Fruit fly (Drosophila melanogaster) whole organism, embryonic: Measurements from ENCODE around the gene CG42512.

Experiments used
- Ada2b ChIP-seq: fragments of 200-800 bp; sonication (Bioruptor generic); IDR thresholded peaks from 2 replicates; pipeline ENCODE4 v1.3.6; 2022; ENCODE audit warnings: missing biosample characterization, missing genetic modification characterization
- Atf-2 ChIP-seq: fragments of 200-800 bp; sonication (Bioruptor generic); optimal IDR thresholded peaks from 2 replicates; lab custom pipeline; 2016; ENCODE audit warnings: missing biosample characterization, missing genetic modification characterization
- CG10147 ChIP-seq: fragments of 200-800 bp; sonication (Bioruptor generic); optimal IDR thresholded peaks from 2 replicates; lab custom pipeline; 2019; ENCODE audit warnings: missing biosample characterization, mild to moderate bottlenecking, missing genetic modification characterization, moderate library complexity
- CG10543 ChIP-seq: fragments of 200-800 bp; sonication (Bioruptor generic); optimal IDR thresholded peaks from 3 replicates; lab custom pipeline; 2017; ENCODE audit warnings: missing biosample characterization, mild to moderate bottlenecking, missing genetic modification characterization, moderate library complexity
- CG10959 ChIP-seq: fragments of 200-800 bp; sonication (Bioruptor generic); IDR thresholded peaks from 2 replicates; pipeline ENCODE4 v1.3.6; 2022; ENCODE audit warnings: missing biosample characterization, missing genetic modification characterization
- CG12391 ChIP-seq: fragments of 200-800 bp; sonication (Bioruptor generic); optimal IDR thresholded peaks from 3 replicates; lab custom pipeline; 2018; ENCODE audit warnings: missing biosample characterization, mild to moderate bottlenecking, missing genetic modification characterization, moderate library complexity
- CG13775 ChIP-seq: fragments of 200-800 bp; sonication (Bioruptor generic); optimal IDR thresholded peaks from 3 replicates; lab custom pipeline; 2017; ENCODE audit warnings: missing biosample characterization, mild to moderate bottlenecking, missing genetic modification characterization
- CG13894 ChIP-seq: fragments of 200-800 bp; sonication (Bioruptor generic); optimal IDR thresholded peaks from 3 replicates; lab custom pipeline; 2018; ENCODE audit warnings: missing biosample characterization, mild to moderate bottlenecking, missing genetic modification characterization, moderate library complexity
- CG15269 ChIP-seq: fragments of 200-800 bp; sonication (Bioruptor generic); optimal IDR thresholded peaks from 2 replicates; lab custom pipeline; 2018; ENCODE audit warnings: missing biosample characterization, mild to moderate bottlenecking, missing genetic modification characterization, moderate library complexity
- CG1603 ChIP-seq: fragments of 200-800 bp; sonication (Bioruptor generic); optimal IDR thresholded peaks from 2 replicates; lab custom pipeline; 2019; ENCODE audit warnings: missing biosample characterization, mild to moderate bottlenecking, missing genetic modification characterization, moderate library complexity
- CG1647 ChIP-seq: fragments of 200-800 bp; sonication (Bioruptor generic); optimal IDR thresholded peaks from 3 replicates; lab custom pipeline; 2016; ENCODE audit warnings: missing biosample characterization, missing genetic modification characterization
- CG18011 ChIP-seq: fragments of 200-800 bp; sonication (Bioruptor generic); optimal IDR thresholded peaks from 2 replicates; lab custom pipeline; 2017; ENCODE audit warnings: missing biosample characterization, missing genetic modification characterization, mild to moderate bottlenecking, moderate library complexity, missing genotype
- CG32532 ChIP-seq: fragments of 200-800 bp; sonication (Bioruptor generic); IDR thresholded peaks from 2 replicates; pipeline ENCODE4 v1.3.6; 2022; ENCODE audit warnings: missing biosample characterization, missing genetic modification characterization
- CG32772 ChIP-seq: fragments of 200-800 bp; sonication (Bioruptor generic); IDR thresholded peaks from 2 replicates; pipeline ENCODE4 v1.3.6; 2022; ENCODE audit warnings: missing biosample characterization, missing genetic modification characterization
- CG3281 ChIP-seq: fragments of 200-800 bp; sonication (Bioruptor generic); optimal IDR thresholded peaks from 3 replicates; lab custom pipeline; 2017; ENCODE audit warnings: missing biosample characterization, mild to moderate bottlenecking, missing genetic modification characterization
- CG34422 ChIP-seq: fragments of 200-800 bp; sonication (Bioruptor generic); IDR thresholded peaks from 3 replicates; pipeline ENCODE4 v1.3.6; 2022; ENCODE audit warnings: missing biosample characterization, missing genetic modification characterization
- CG4360 ChIP-seq: fragments of 200-800 bp; sonication (Bioruptor generic); IDR thresholded peaks from 2 replicates; pipeline ENCODE4 v1.3.6; 2022; ENCODE audit warnings: missing biosample characterization, missing genetic modification characterization
- CG43689 ChIP-seq: fragments of 200-800 bp; sonication (Bioruptor generic); IDR thresholded peaks from 2 replicates; pipeline ENCODE4 v1.3.6; 2022; ENCODE audit warnings: missing biosample characterization, missing genetic modification characterization
- CG5180 ChIP-seq: fragments of 200-800 bp; sonication (Bioruptor generic); optimal IDR thresholded peaks from 3 replicates; lab custom pipeline; 2017; ENCODE audit warnings: missing biosample characterization, missing genetic modification characterization, mild to moderate bottlenecking, moderate library complexity, missing genetic modification reagents
- CG6791 ChIP-seq: fragments of 200-800 bp; sonication (Bioruptor generic); IDR thresholded peaks from 3 replicates; pipeline ENCODE4 v1.3.6; 2022; ENCODE audit warnings: missing biosample characterization, missing genetic modification characterization; ENCODE audit not compliant: partially characterized antibody
- CG7839 ChIP-seq: fragments of 200-800 bp; sonication (Bioruptor generic); optimal IDR thresholded peaks from 3 replicates; lab custom pipeline; 2018; ENCODE audit warnings: missing biosample characterization, mild to moderate bottlenecking, missing genetic modification characterization, moderate library complexity
- CG7928 ChIP-seq: fragments of 200-800 bp; sonication (Bioruptor generic); optimal IDR thresholded peaks from 2 replicates; lab custom pipeline; 2017; ENCODE audit warnings: missing biosample characterization, mild to moderate bottlenecking, missing genetic modification characterization
- CG9609 ChIP-seq: fragments of 200-800 bp; sonication (Bioruptor generic); optimal IDR thresholded peaks from 3 replicates; lab custom pipeline; 2016; ENCODE audit warnings: missing biosample characterization, missing genetic modification characterization
- CHES-1-like ChIP-seq: fragments of 200-800 bp; sonication (Bioruptor generic); optimal IDR thresholded peaks from 2 replicates; lab custom pipeline; 2016; ENCODE audit warnings: missing biosample characterization, missing genetic modification characterization
- Chrac-16 ChIP-seq: fragments of 200-800 bp; sonication (Bioruptor generic); optimal IDR thresholded peaks from 3 replicates; lab custom pipeline; 2016; ENCODE audit warnings: missing biosample characterization, missing genetic modification characterization
- Doc2 ChIP-seq: fragments of 200-800 bp; sonication (Bioruptor generic); IDR thresholded peaks from 2 replicates; pipeline ENCODE4 v1.3.6; 2022; ENCODE audit warnings: missing biosample characterization, missing genetic modification characterization
- Fer3 ChIP-seq: fragments of 200-800 bp; sonication (Bioruptor generic); optimal IDR thresholded peaks from 2 replicates; lab custom pipeline; 2018; ENCODE audit warnings: missing biosample characterization, mild to moderate bottlenecking, missing genetic modification characterization, moderate library complexity
- MBD-R2 ChIP-seq: fragments of 200-800 bp; sonication (Bioruptor generic); IDR thresholded peaks from 2 replicates; pipeline ENCODE4 v1.3.6; 2022; ENCODE audit warnings: missing biosample characterization, missing genetic modification characterization
- Neu2 ChIP-seq: fragments of 200-800 bp; sonication (Bioruptor generic); optimal IDR thresholded peaks from 3 replicates; lab custom pipeline; 2016; ENCODE audit warnings: missing biosample characterization, missing genetic modification characterization, borderline replicate concordance
- Ravus ChIP-seq: fragments of 200-800 bp; sonication (Bioruptor generic); IDR thresholded peaks from 2 replicates; pipeline ENCODE4 v1.3.6; 2022; ENCODE audit warnings: missing biosample characterization, missing genetic modification characterization
- Rx ChIP-seq: fragments of 200-800 bp; sonication (Bioruptor generic); IDR thresholded peaks from 2 replicates; pipeline ENCODE4 v1.3.6; 2022; ENCODE audit warnings: missing biosample characterization, missing genetic modification characterization
- Ssrp ChIP-seq: fragments of 200-800 bp; sonication (Bioruptor generic); optimal IDR thresholded peaks from 2 replicates; lab custom pipeline; 2018; ENCODE audit warnings: missing biosample characterization, mild to moderate bottlenecking, missing genetic modification characterization, moderate library complexity
- ab ChIP-seq: fragments of 200-800 bp; sonication (Bioruptor generic); optimal IDR thresholded peaks from 2 replicates; lab custom pipeline; 2016; ENCODE audit warnings: missing biosample characterization, missing genetic modification characterization
- btn ChIP-seq: fragments of 200-800 bp; sonication (Bioruptor generic); optimal IDR thresholded peaks from 2 replicates; lab custom pipeline; 2016; ENCODE audit warnings: missing biosample characterization, missing genetic modification characterization
- ci ChIP-seq: fragments of 200-800 bp; sonication (Bioruptor generic); IDR thresholded peaks from 3 replicates; pipeline ENCODE4 v1.3.6; 2022; ENCODE audit warnings: missing biosample characterization, missing genetic modification characterization
- danr ChIP-seq: fragments of 200-800 bp; sonication (Bioruptor generic); IDR thresholded peaks from 2 replicates; pipeline ENCODE4 v1.3.6; 2022; ENCODE audit warnings: missing biosample characterization, missing genetic modification characterization
- dysf ChIP-seq: fragments of 200-800 bp; sonication (Bioruptor generic); IDR thresholded peaks from 3 replicates; pipeline ENCODE4 v1.3.6; 2022; ENCODE audit warnings: missing biosample characterization, missing genetic modification characterization
- gce ChIP-seq: fragments of 200-800 bp; sonication (Bioruptor generic); IDR thresholded peaks from 3 replicates; pipeline ENCODE4 v1.3.6; 2022; ENCODE audit warnings: missing biosample characterization, missing genetic modification characterization
- gsb-n ChIP-seq: fragments of 200-800 bp; sonication (Bioruptor generic); optimal IDR thresholded peaks from 3 replicates; lab custom pipeline; 2018; ENCODE audit warnings: missing biosample characterization, mild to moderate bottlenecking, missing genetic modification characterization
- h ChIP-seq: fragments of >200 bp; optimal IDR thresholded peaks from 2 replicates; lab custom pipeline; 2017
- insv ChIP-seq, 2 experiments: fragments of 200-800 bp; sonication (Bioruptor generic); optimal IDR thresholded peaks; 3 replicates each; lab custom pipeline; 2016 to 2018; ENCODE audit warnings: missing biosample characterization in 2 of 2, missing genetic modification characterization in 2 of 2
- mirr ChIP-seq: fragments of 200-800 bp; sonication (Bioruptor generic); optimal IDR thresholded peaks from 3 replicates; lab custom pipeline; 2018; ENCODE audit warnings: missing biosample characterization, mild to moderate bottlenecking, missing genetic modification characterization
- nmo ChIP-seq: fragments of 200-800 bp; sonication (Bioruptor generic); optimal IDR thresholded peaks from 2 replicates; lab custom pipeline; 2018; ENCODE audit warnings: missing biosample characterization, mild to moderate bottlenecking, missing genetic modification characterization, moderate library complexity
- oc ChIP-seq: fragments of 200-800 bp; sonication (Bioruptor generic); optimal IDR thresholded peaks from 2 replicates; lab custom pipeline; 2018; ENCODE audit warnings: missing biosample characterization, mild to moderate bottlenecking, missing genetic modification characterization, moderate library complexity
- p53 ChIP-seq: fragments of 200-800 bp; sonication (Bioruptor generic); optimal IDR thresholded peaks from 2 replicates; lab custom pipeline; 2016; ENCODE audit warnings: missing biosample characterization, missing genetic modification characterization
- pita ChIP-seq: fragments of 200-800 bp; sonication (Bioruptor generic); optimal IDR thresholded peaks from 2 replicates; lab custom pipeline; 2017; ENCODE audit warnings: missing biosample characterization, mild to moderate bottlenecking, missing genetic modification characterization
- pnt ChIP-seq: fragments of 200-800 bp; sonication (Bioruptor generic); optimal IDR thresholded peaks from 3 replicates; lab custom pipeline; 2016; ENCODE audit warnings: missing biosample characterization, missing genetic modification characterization
- run ChIP-seq: fragments of 200-800 bp; sonication (Bioruptor generic); optimal IDR thresholded peaks from 3 replicates; lab custom pipeline; 2018; ENCODE audit warnings: missing biosample characterization, mild to moderate bottlenecking, missing genetic modification characterization
- sisA ChIP-seq: fragments of 200-800 bp; sonication (Bioruptor generic); IDR thresholded peaks from 2 replicates; pipeline ENCODE4 v1.3.6; 2022; ENCODE audit warnings: missing biosample characterization, missing genetic modification characterization
- slbo ChIP-seq: fragments of 200-800 bp; sonication (Bioruptor generic); IDR thresholded peaks from 2 replicates; pipeline ENCODE4 v1.3.6; 2022; ENCODE audit warnings: missing biosample characterization, missing genetic modification characterization
- toy ChIP-seq: fragments of 200-800 bp; sonication (Bioruptor generic); IDR thresholded peaks from 2 replicates; pipeline ENCODE4 v1.3.6; 2022; ENCODE audit warnings: missing biosample characterization, missing genetic modification characterization

The CG42512 gene

dm6 chrX:16690499-16690898 lies 39.3 kb downstream of the CG42512 start (continued):
- TF ChIP-seq gsb-n (tag; lab: Kevin White, UChicago) (peak; percentile 16), Neu2 (no peak), Chrac-16 (GFP tag; lab: Kevin White, UChicago) (no peak), CG15269 (tag; lab: Kevin White, UChicago) (peak; percentile 14), pnt (GFP tag; lab: Kevin White, UChicago) (peak; percentile 7), CG6791 (GFP tag; lab: Robert Waterston, UW) (no peak), toy (GFP tag; lab: Robert Waterston, UW) (no peak), CG32772 (GFP tag; lab: Robert Waterston, UW) (peak; percentile 38; the same call in 1 of the 2 replicates), CG13894 (tag; lab: Kevin White, UChicago) (no peak), Doc2 (no peak)

dm6 chrX:16691440-16691839 lies 40.3 kb downstream of the CG42512 start:
- TF ChIP-seq CG34422 (GFP tag; lab: Robert Waterston, UW) (peak; percentile 83; the same call in 2 of the 3 replicates), p53 (GFP tag; lab: Kevin White, UChicago) (peak; percentile 31), h (lab: Kevin White, UChicago) (no peak), CG32532 (peak; percentile 85), CG12391 (tag; lab: Kevin White, UChicago) (peak; percentile 87), insv (GFP tag; optimal IDR thresholded peaks at IDR 0.05; lab: Kevin White, UChicago) (no peak), ci (GFP tag; lab: Robert Waterston, UW) (peak; percentile 97), CG10543 (GFP tag; lab: Kevin White, UChicago) (peak; percentile 7), Ada2b (GFP tag; lab: Robert Waterston, UW) (peak; percentile 89), CG10959 (peak; percentile 75), MBD-R2 (GFP tag; lab: Robert Waterston, UW) (peak; percentile 36; the same call in 1 of the 2 replicates), CG5180 (GFP tag; lab: Kevin White, UChicago) (peak; percentile 72), sisA (GFP tag; lab: Robert Waterston, UW) (peak; percentile 85), nmo (GFP tag; lab: Kevin White, UChicago) (peak; percentile 88), mirr (GFP tag; lab: Kevin White, UChicago) (no peak), CG18011 (GFP tag; lab: Kevin White, UChicago) (peak; percentile 46), Ravus (GFP tag; lab: Robert Waterston, UW) (peak; percentile 37; the same call in 1 of the 2 replicates), CG13775 (peak; percentile 72), Rx (GFP tag; lab: Robert Waterston, UW) (peak; percentile 89), CG1603 (tag; lab: Kevin White, UChicago) (peak; percentile 94), CG43689 (no peak), Atf-2 (GFP tag; lab: Kevin White, UChicago) (peak; percentile 69), danr (peak; percentile 75), CG7928 (GFP tag; lab: Kevin White, UChicago) (peak; percentile 1), CG9609 (GFP tag; lab: Kevin White, UChicago) (peak; percentile 82), CG7839 (tag; lab: Kevin White, UChicago) (peak; percentile 89), Ssrp (peak; percentile 86), Fer3 (peak; percentile 69), CG1647 (GFP tag; lab: Kevin White, UChicago) (peak; percentile 79), run (peak; percentile 65), ab (GFP tag; lab: Kevin White, UChicago) (peak; percentile 54), pita (GFP tag; lab: Kevin White, UChicago) (no peak), CG10147 (GFP tag; lab: Kevin White, UChicago) (peak; percentile 67), gce (GFP tag; lab: Robert Waterston, UW) (peak; percentile 92), btn (GFP tag; lab: Kevin White, UChicago) (peak; percentile 81), CG3281 (GFP tag; lab: Kevin White, UChicago) (peak; percentile 52), CG4360 (GFP tag; lab: Robert Waterston, UW) (peak; percentile 68), slbo (peak; percentile 82), dysf (GFP tag; lab: Robert Waterston, UW) (peak; percentile 88), oc (tag; lab: Kevin White, UChicago) (peak; percentile 85), CHES-1-like (peak; percentile 69)
